Fruit fly (Drosophila melanogaster): ENCODE results near the gene CG11668.

Gene CG11668

dm6 chr3R:13077262-13077661, 39.1 kb downstream of the CG11668 start:
- TF ChIP-seq CTCF (optimal IDR thresholded peaks at IDR 0.05): peak; percentile 84 to 94
- TF ChIP-seq CG8478 (optimal IDR thresholded peaks at IDR 0.05): no peak

dm6 chr3R:13078263-13078662, 40.1 kb downstream of the CG11668 start:
- TF ChIP-seq CTCF (optimal IDR thresholded peaks at IDR 0.05): peak; percentile 95 to 97
- TF ChIP-seq CG8478 (optimal IDR thresholded peaks at IDR 0.05): no peak

dm6 chr3R:13082382-13082781, 44.2 kb downstream of the CG11668 start:
- TF ChIP-seq CG8478 (optimal IDR thresholded peaks at IDR 0.05) (no peak), CTCF (optimal IDR thresholded peaks at IDR 0.05) (no peak)

dm6 chr3R:13085924-13086323, 47.7 kb downstream of the CG11668 start, which contains the start of gene CG43063:
TSS of gene CG43063 (plus strand) at chr3R:13086224.
- TF ChIP-seq CG8478 (optimal IDR thresholded peaks at IDR 0.05) (no peak), CTCF (optimal IDR thresholded peaks at IDR 0.05) (no peak)

- peak in 1 of 2 experiments; percentile 55 for TF ChIP-seq CTCF (optimal IDR thresholded peaks at IDR 0.05)
- TF ChIP-seq CG8478 (optimal IDR thresholded peaks at IDR 0.05): no peak
Measured at dm6 chr3R:13088395-13088794, 50.2 kb downstream of the CG11668 start, which contains the start of gene timeout. TSS of gene timeout (plus strand) at chr3R:13088651.

- TF ChIP-seq CG8478 (optimal IDR thresholded peaks at IDR 0.05) (no peak), CTCF (optimal IDR thresholded peaks at IDR 0.05) (no peak)
Measured at dm6 chr3R:13088942-13089341, 50.8 kb downstream of the CG11668 start, which contains the start of gene CG34308. TSS of gene CG34308 (plus strand) at chr3R:13089242.

Measured in S2 (cell line).